Fruit fly (Drosophila melanogaster) whole organism, adult: ENCODE data around the gene CG7016.

Experiments
- CG11617 ChIP-seq: fragments of 200-800 bp; sonication (Bioruptor generic); optimal IDR thresholded peaks from 2 replicates; lab custom pipeline; 2017; ENCODE audit warnings: mild to moderate bottlenecking, missing biosample characterization, missing genetic modification reagents, missing genetic modification characterization
- CG12768 ChIP-seq: fragments of 200-800 bp; sonication (Bioruptor generic); optimal IDR thresholded peaks from 2 replicates; lab custom pipeline; 2017; ENCODE audit warnings: missing biosample characterization, missing genetic modification characterization, mild to moderate bottlenecking, moderate library complexity, missing genetic modification reagents
- CG14711 ChIP-seq: fragments of 200-800 bp; sonication (Bioruptor generic); optimal IDR thresholded peaks from 2 replicates; lab custom pipeline; 2018; ENCODE audit warnings: missing biosample characterization, mild to moderate bottlenecking, missing genetic modification characterization, moderate library complexity
- CG1620 ChIP-seq: fragments of 200-800 bp; sonication (Bioruptor generic); optimal IDR thresholded peaks from 2 replicates; lab custom pipeline; 2016; ENCODE audit warnings: missing biosample characterization, missing genetic modification characterization
- CG33017 ChIP-seq: fragments of 200-800 bp; sonication (Bioruptor generic); optimal IDR thresholded peaks from 2 replicates; lab custom pipeline; 2018; ENCODE audit warnings: missing biosample characterization, mild to moderate bottlenecking, missing genetic modification characterization, moderate library complexity
- CG5204 ChIP-seq: fragments of 200-800 bp; sonication (Bioruptor generic); optimal IDR thresholded peaks from 2 replicates; lab custom pipeline; 2016; ENCODE audit warnings: missing biosample characterization, missing genetic modification characterization
- CG7045 ChIP-seq: fragments of 200-800 bp; sonication (Bioruptor generic); optimal IDR thresholded peaks from 2 replicates; lab custom pipeline; 2017; ENCODE audit warnings: missing biosample characterization, mild to moderate bottlenecking, missing genetic modification characterization
- CG7101 ChIP-seq: fragments of 200-800 bp; sonication (Bioruptor generic); optimal IDR thresholded peaks from 2 replicates; lab custom pipeline; 2018; ENCODE audit warnings: missing biosample characterization, mild to moderate bottlenecking, missing genetic modification characterization, moderate library complexity
- Clk ChIP-seq: fragments of 200-800 bp; sonication (Bioruptor generic); optimal IDR thresholded peaks from 2 replicates; lab custom pipeline; 2017; ENCODE audit warnings: missing biosample characterization, missing genetic modification characterization
- Crg-1 ChIP-seq: fragments of 200-800 bp; sonication (Bioruptor generic); optimal IDR thresholded peaks from 2 replicates; lab custom pipeline; 2016; ENCODE audit warnings: missing biosample characterization, missing genetic modification characterization
- Hr96 ChIP-seq: fragments of 200-800 bp; sonication (Bioruptor generic); optimal IDR thresholded peaks from 2 replicates; lab custom pipeline; 2016; ENCODE audit warnings: missing biosample characterization, missing genetic modification characterization
- Mnt ChIP-seq: fragments of 200-800 bp; sonication (Bioruptor generic); optimal IDR thresholded peaks from 2 replicates; lab custom pipeline; 2016; ENCODE audit warnings: missing biosample characterization, mild to moderate bottlenecking, missing genetic modification characterization
- bab1 ChIP-seq: fragments of 200-800 bp; sonication (Bioruptor generic); optimal IDR thresholded peaks from 3 replicates; lab custom pipeline; 2019; ENCODE audit warnings: missing biosample characterization, mild to moderate bottlenecking, missing genetic modification characterization, moderate library complexity
- cic ChIP-seq: fragments of 200-800 bp; sonication (Bioruptor generic); optimal IDR thresholded peaks from 2 replicates; lab custom pipeline; 2017; ENCODE audit warnings: missing biosample characterization, mild to moderate bottlenecking, missing genetic modification characterization, moderate library complexity
- cnc ChIP-seq, 2 experiments: fragments of >200 bp; optimal IDR thresholded peaks; 2 replicates each; lab custom pipeline; 2017
- kay ChIP-seq: fragments of 200-800 bp; sonication (Bioruptor generic); peaks from one replicate; lab custom pipeline; 2016; ENCODE audit warnings: missing biosample characterization, missing genetic modification characterization, borderline replicate concordance
- ovo ChIP-seq: fragments of 200-800 bp; sonication (Bioruptor generic); optimal IDR thresholded peaks from 2 replicates; lab custom pipeline; 2016; ENCODE audit warnings: missing biosample characterization, missing genetic modification characterization
- pad ChIP-seq: fragments of 200-800 bp; sonication (Bioruptor generic); optimal IDR thresholded peaks from 3 replicates; lab custom pipeline; 2017; ENCODE audit warnings: missing biosample characterization, missing genetic modification characterization, mild to moderate bottlenecking, moderate library complexity, missing genetic modification reagents
- tj ChIP-seq: fragments of 200-800 bp; sonication (Bioruptor generic); optimal IDR thresholded peaks from 3 replicates; lab custom pipeline; 2017; ENCODE audit warnings: missing biosample characterization, mild to moderate bottlenecking, missing genetic modification characterization, moderate library complexity
- toe ChIP-seq: fragments of 200-800 bp; sonication (Bioruptor generic); optimal IDR thresholded peaks from 2 replicates; lab custom pipeline; 2016; ENCODE audit warnings: missing biosample characterization, missing genetic modification characterization

CG7016 gene

DNA sequence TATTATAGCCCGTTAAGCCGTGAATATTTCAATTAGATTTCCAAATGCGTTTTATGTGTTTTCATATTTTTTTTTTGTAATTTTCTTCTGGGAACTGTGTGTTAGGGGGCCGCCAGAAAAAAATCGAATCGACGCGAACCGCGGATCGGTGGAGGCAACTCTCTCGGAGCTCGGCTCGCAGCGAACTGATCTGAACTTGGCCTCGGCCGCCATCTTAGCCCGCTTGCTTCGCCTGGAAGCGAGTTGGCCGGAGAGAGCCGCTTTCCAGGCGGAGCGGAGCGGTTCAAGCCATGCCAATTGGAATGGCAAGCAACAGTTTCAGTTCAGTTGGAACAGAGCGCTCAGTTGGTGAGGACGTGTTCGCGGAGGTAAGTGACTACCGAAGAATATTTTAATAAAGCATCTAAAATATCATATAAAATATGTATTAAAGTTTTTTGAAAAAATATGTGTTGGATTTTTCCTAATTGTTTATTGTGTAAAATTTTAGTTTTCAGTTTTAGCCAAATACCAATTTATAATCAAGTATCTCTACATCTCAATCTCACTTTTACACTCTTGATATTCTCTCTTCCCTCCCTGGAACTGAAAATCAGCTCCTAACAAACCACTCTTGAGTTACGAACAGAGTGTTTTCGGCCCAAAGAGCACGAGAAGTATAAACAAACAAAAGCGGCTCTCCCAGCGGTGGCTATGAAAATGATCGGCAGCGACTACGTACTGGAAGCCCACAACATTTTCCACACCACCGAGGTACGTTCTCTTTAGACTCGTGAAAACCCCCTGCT lies 31.9 kb downstream of the CG7016 start, which contains the start of the genes CG31121 and CG11069:
CG31121 (minus strand) TSS at position 187 of the 788 bp plus-strand sequence.
CG11069 (plus strand) TSS at position 324 of the 788 bp plus-strand sequence.
- peak; percentile 18 for TF ChIP-seq tj (GFP tag; lab: Kevin White, UChicago)
- no peak for TF ChIP-seq cnc (optimal IDR thresholded peaks at IDR 0.05; lab: Kevin White, UChicago)

DNA sequence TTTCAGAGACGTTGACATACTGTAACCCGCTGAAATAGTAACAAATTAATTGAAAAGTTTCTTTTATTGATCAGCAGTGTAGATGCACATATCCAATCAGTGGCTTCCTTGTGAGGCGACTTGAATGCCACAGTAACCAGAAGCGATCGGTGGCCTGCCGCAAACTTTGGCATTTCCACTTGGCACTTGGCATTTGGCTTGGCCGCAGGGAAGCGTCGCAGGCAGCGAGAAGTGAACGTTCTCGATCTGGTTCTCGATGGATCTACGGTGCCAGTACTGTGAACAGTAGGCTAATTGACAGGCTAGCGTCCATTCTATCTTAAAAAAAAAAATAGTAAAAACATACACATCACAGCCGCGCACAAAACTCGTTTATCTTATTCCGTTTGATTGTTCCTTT lies 38.1 kb downstream of the CG7016 start, which contains the start of gene CG10845:
CG10845 (plus strand) TSS at position 301 of the 400 bp plus-strand sequence.
- TF ChIP-seq toe (GFP tag; lab: Kevin White, UChicago) (no peak), CG11617 (no peak), CG7101 (tag; lab: Kevin White, UChicago) (no peak), ovo (GFP tag; lab: Kevin White, UChicago) (no peak), CG14711 (tag; lab: Kevin White, UChicago) (no peak), Crg-1 (GFP tag; lab: Kevin White, UChicago) (no peak), CG1620 (GFP tag; lab: Kevin White, UChicago) (no peak), CG33017 (tag; lab: Kevin White, UChicago) (no peak), pad (GFP tag; lab: Kevin White, UChicago) (no peak), Hr96 (no peak), tj (GFP tag; lab: Kevin White, UChicago) (no peak), Mnt (GFP tag; lab: Kevin White, UChicago) (no peak), CG12768 (no peak)

- TF ChIP-seq CG5204 (GFP tag; lab: Kevin White, UChicago) (no peak), CG33017 (tag; lab: Kevin White, UChicago) (no peak), tj (GFP tag; lab: Kevin White, UChicago) (no peak), CG1620 (GFP tag; lab: Kevin White, UChicago) (no peak), CG14711 (tag; lab: Kevin White, UChicago) (no peak), kay (GFP tag; lab: Kevin White, UChicago) (no peak), cic (no peak), CG12768 (no peak), Mnt (GFP tag; lab: Kevin White, UChicago) (no peak), CG7045 (GFP tag; lab: Kevin White, UChicago) (no peak)
Observed at dm6 chr3R:24905959-24906634, 43.4 kb downstream of the CG7016 start, which contains the start of gene CG13643. Gene CG13643 (minus strand): TSS chr3R:24906004.

dm6 chr3R:24906648-24907047 lies 43.9 kb downstream of the CG7016 start:
- no peak for TF ChIP-seq CG7045 (GFP tag; lab: Kevin White, UChicago)
- no peak for TF ChIP-seq CG1620 (GFP tag; lab: Kevin White, UChicago)
- TF ChIP-seq CG5204 (GFP tag; lab: Kevin White, UChicago): no peak
- TF ChIP-seq CG7101 (tag; lab: Kevin White, UChicago): no peak
- TF ChIP-seq pad (GFP tag; lab: Kevin White, UChicago): no peak
- TF ChIP-seq Mnt (GFP tag; lab: Kevin White, UChicago): no peak
- TF ChIP-seq CG33017 (tag; lab: Kevin White, UChicago): no peak
- TF ChIP-seq Hr96: no peak
- no peak for TF ChIP-seq ovo (GFP tag; lab: Kevin White, UChicago)
- no peak for TF ChIP-seq Clk (GFP tag; lab: Kevin White, UChicago)
- no peak for TF ChIP-seq CG11617
- TF ChIP-seq cnc (optimal IDR thresholded peaks at IDR 0.05; lab: Kevin White, UChicago): no peak
- TF ChIP-seq cic: no peak
- TF ChIP-seq CG12768: no peak
- no peak for TF ChIP-seq tj (GFP tag; lab: Kevin White, UChicago)

DNA sequence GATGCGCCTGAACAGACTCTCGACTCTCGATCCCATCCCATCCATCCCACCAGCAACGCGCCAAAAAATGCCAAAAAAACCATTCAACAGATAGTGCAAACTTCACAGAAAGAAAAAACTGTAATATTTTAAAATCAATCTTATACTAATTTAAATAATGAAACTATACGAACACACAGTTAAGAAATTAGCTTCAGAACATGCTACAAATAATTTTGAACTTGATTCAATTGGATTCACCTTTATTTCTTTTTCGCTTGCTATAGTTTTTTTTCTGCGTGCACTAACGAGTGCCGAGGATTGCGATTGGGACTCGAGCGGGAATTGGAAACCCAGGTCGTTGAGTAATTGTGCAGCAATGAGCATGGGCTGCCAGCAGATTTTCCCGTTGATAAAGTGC lies 45.3 kb downstream of the CG7016 start:
- TF ChIP-seq CG5204 (GFP tag; lab: Kevin White, UChicago) (no peak), cic (no peak), CG7101 (tag; lab: Kevin White, UChicago) (no peak), Crg-1 (GFP tag; lab: Kevin White, UChicago) (no peak), cnc (optimal IDR thresholded peaks at IDR 0.05; lab: Kevin White, UChicago) (no peak), bab1 (GFP tag; lab: Kevin White, UChicago) (no peak), tj (GFP tag; lab: Kevin White, UChicago) (no peak), ovo (GFP tag; lab: Kevin White, UChicago) (no peak), toe (GFP tag; lab: Kevin White, UChicago) (no peak), CG33017 (tag; lab: Kevin White, UChicago) (no peak), CG14711 (tag; lab: Kevin White, UChicago) (no peak), Mnt (GFP tag; lab: Kevin White, UChicago) (no peak), pad (GFP tag; lab: Kevin White, UChicago) (no peak), Hr96 (no peak), kay (GFP tag; lab: Kevin White, UChicago) (no peak), CG12768 (no peak), CG11617 (no peak), CG1620 (GFP tag; lab: Kevin White, UChicago) (no peak), CG7045 (GFP tag; lab: Kevin White, UChicago) (no peak), Clk (GFP tag; lab: Kevin White, UChicago) (no peak)
